Fruit fly (Drosophila melanogaster) whole organism, wandering third instar larva: Measurements from ENCODE around the gene CG9626.

ENCODE experiments used
- CG32264 ChIP-seq: fragments of 200-800 bp; sonication (Bioruptor generic); optimal IDR thresholded peaks from 2 replicates; lab custom pipeline; 2016; ENCODE audit warnings: missing biosample characterization, missing genetic modification characterization
- CrebA ChIP-seq: fragments of 200-800 bp; sonication (Bioruptor generic); optimal IDR thresholded peaks from 2 replicates; lab custom pipeline; 2016; ENCODE audit warnings: missing biosample characterization, mild to moderate bottlenecking, missing genetic modification characterization, borderline replicate concordance
- Dfd ChIP-seq: fragments of >200 bp; optimal IDR thresholded peaks from 2 replicates; lab custom pipeline; 2017; ENCODE audit warnings: missing biosample characterization, missing genetic modification characterization
- Dif ChIP-seq: fragments of 200-275, 200-300 bp; sonication (Bioruptor generic); optimal IDR thresholded peaks from 2 replicates; lab custom pipeline; 2018; ENCODE audit warnings: missing biosample characterization, missing genetic modification characterization; ENCODE audit not compliant: partially characterized antibody
- GATAd ChIP-seq: sonication (Bioruptor generic); optimal IDR thresholded peaks from 2 replicates; lab custom pipeline; 2016; ENCODE audit warnings: missing biosample characterization, missing genetic modification characterization
- HLH106 ChIP-seq: fragments of 200-800 bp; optimal IDR thresholded peaks from 3 replicates; lab custom pipeline; 2019; ENCODE audit warnings: missing biosample characterization, mild to moderate bottlenecking, missing genetic modification characterization, moderate library complexity
- Hr78 ChIP-seq: fragments of >200 bp; optimal IDR thresholded peaks from 2 replicates; lab custom pipeline; 2017; ENCODE audit warnings: missing biosample characterization, missing genetic modification characterization
- Hr83 ChIP-seq: fragments of 200-300 bp; sonication (Bioruptor generic); optimal IDR thresholded peaks from 2 replicates; lab custom pipeline; 2016; ENCODE audit warnings: missing biosample characterization, mild to moderate bottlenecking, missing genetic modification characterization, moderate library complexity; ENCODE audit not compliant: poor library complexity, severe bottlenecking
- Jra ChIP-seq: sonication (Bioruptor generic); optimal IDR thresholded peaks from 2 replicates; lab custom pipeline; 2016; ENCODE audit warnings: missing biosample characterization, missing genetic modification characterization
- Mio ChIP-seq: sonication (Bioruptor generic); optimal IDR thresholded peaks from 2 replicates; lab custom pipeline; 2016; ENCODE audit warnings: missing biosample characterization, missing genetic modification characterization
- Myc ChIP-seq: fragments of >200 bp; optimal IDR thresholded peaks from 2 replicates; lab custom pipeline; 2017
- OdsH ChIP-seq: fragments of 200-800 bp; sonication (Bioruptor generic); optimal IDR thresholded peaks from 2 replicates; lab custom pipeline; 2016; ENCODE audit warnings: missing biosample characterization, mild to moderate bottlenecking, missing genetic modification characterization
- Rel ChIP-seq, 2 experiments: fragments of 200-800 bp; sonication (Bioruptor generic) in 1 of 2; optimal IDR thresholded peaks; 2 replicates in 1 of 2; 3 replicates in 1 of 2; lab custom pipeline; 2016 to 2019; ENCODE audit warnings: mild to moderate bottlenecking in 2 of 2, missing biosample characterization in 2 of 2, missing genetic modification characterization in 2 of 2, moderate library complexity in 1 of 2
- Sp1 ChIP-seq: fragments of 200-800 bp; sonication (Bioruptor generic); optimal IDR thresholded peaks from 3 replicates; lab custom pipeline; 2019; ENCODE audit warnings: missing biosample characterization, mild to moderate bottlenecking, missing genetic modification characterization, moderate library complexity
- Vsx2 ChIP-seq: fragments of 200-300, 225-300 bp; sonication (Bioruptor generic); optimal IDR thresholded peaks from 2 replicates; lab custom pipeline; 2018; ENCODE audit warnings: missing biosample characterization, missing genetic modification characterization; ENCODE audit not compliant: partially characterized antibody
- br ChIP-seq: fragments of 200-800 bp; sonication (Bioruptor generic); optimal IDR thresholded peaks from 2 replicates; lab custom pipeline; 2016; ENCODE audit warnings: missing biosample characterization, missing genetic modification characterization
- dmrt93B ChIP-seq: fragments of 200-800 bp; sonication (Bioruptor generic); optimal IDR thresholded peaks from 2 replicates; lab custom pipeline; 2018; ENCODE audit warnings: missing biosample characterization, mild to moderate bottlenecking, missing genetic modification characterization
- dsf ChIP-seq: sonication (Bioruptor generic); optimal IDR thresholded peaks from 2 replicates; lab custom pipeline; 2016; ENCODE audit warnings: missing biosample characterization, missing genetic modification characterization, borderline replicate concordance
- ey ChIP-seq: fragments of 200-800 bp; sonication (Bioruptor generic); optimal IDR thresholded peaks from 2 replicates; lab custom pipeline; 2016; ENCODE audit warnings: missing biosample characterization, missing genetic modification characterization
- foxo ChIP-seq, 2 experiments: fragments of 200-800 bp; sonication (Bioruptor generic); optimal IDR thresholded peaks; 2 replicates in 1 of 2; 3 replicates in 1 of 2; lab custom pipeline; 2016 to 2017; ENCODE audit warnings: missing biosample characterization in 2 of 2, missing genetic modification characterization in 2 of 2
- fru ChIP-seq: fragments of 200-800 bp; sonication (Bioruptor generic); optimal IDR thresholded peaks from 3 replicates; lab custom pipeline; 2016; ENCODE audit warnings: missing biosample characterization, mild to moderate bottlenecking, missing genetic modification characterization
- h ChIP-seq: fragments of 200-800 bp; sonication (Bioruptor generic); optimal IDR thresholded peaks from 3 replicates; lab custom pipeline; 2016; ENCODE audit warnings: missing biosample characterization, mild to moderate bottlenecking, missing genetic modification characterization
- jim ChIP-seq: fragments of 175-275, 200-325 bp; sonication (Bioruptor generic); optimal IDR thresholded peaks from 2 replicates; lab custom pipeline; 2016; ENCODE audit warnings: missing biosample characterization, mild to moderate bottlenecking, missing genetic modification characterization
- psq ChIP-seq: fragments of 200-800 bp; sonication (Bioruptor generic); optimal IDR thresholded peaks from 3 replicates; lab custom pipeline; 2017; ENCODE audit warnings: missing biosample characterization, mild to moderate bottlenecking, missing genetic modification characterization, moderate library complexity
- rgr ChIP-seq: fragments of 200-800 bp; sonication (Bioruptor generic); optimal IDR thresholded peaks from 3 replicates; lab custom pipeline; 2016; ENCODE audit warnings: missing biosample characterization, mild to moderate bottlenecking, missing genetic modification characterization
- sv ChIP-seq: fragments of 200-800 bp; sonication (Bioruptor generic); optimal IDR thresholded peaks from 3 replicates; lab custom pipeline; 2016; ENCODE audit warnings: missing biosample characterization, missing genetic modification characterization
- tai ChIP-seq: sonication (Bioruptor generic); optimal IDR thresholded peaks from 2 replicates; lab custom pipeline; 2016; ENCODE audit warnings: missing biosample characterization, missing genetic modification characterization
- usp ChIP-seq: fragments of >200 bp; optimal IDR thresholded peaks from 2 replicates; lab custom pipeline; 2017; ENCODE audit warnings: missing biosample characterization, missing genetic modification characterization
- woc ChIP-seq: sonication (Bioruptor generic); optimal IDR thresholded peaks from 2 replicates; lab custom pipeline; 2016; ENCODE audit warnings: missing biosample characterization, mild to moderate bottlenecking, missing genetic modification characterization

The CG9626 gene

dm6 chr3R:8279970-8280369, 20.8 kb downstream of the CG9626 start:
- TF ChIP-seq usp = no peak
- no peak for TF ChIP-seq Rel (GFP tag; optimal IDR thresholded peaks at IDR 0.05; lab: Kevin White, UChicago)
- TF ChIP-seq Rel (tag; optimal IDR thresholded peaks at IDR 0.05; lab: Kevin White, UChicago) = peak; percentile 38
- TF ChIP-seq foxo (GFP tag; optimal IDR thresholded peaks at IDR 0.05; lab: Kevin White, UChicago) = peak in 1 of 2 experiments; percentile 22
- TF ChIP-seq Dif = peak; percentile 20
- TF ChIP-seq Sp1 (GFP tag; lab: Kevin White, UChicago) = peak; percentile 19
- TF ChIP-seq HLH106 (tag; lab: Kevin White, UChicago) = peak; percentile 43

- no peak for TF ChIP-seq ey
- TF ChIP-seq Vsx2 (GFP tag; lab: Kevin White, UChicago) = peak; percentile 60
- no peak for TF ChIP-seq dmrt93B (GFP tag; lab: Kevin White, UChicago)
- TF ChIP-seq fru (GFP tag; lab: Kevin White, UChicago) = no peak
These were observed 23.1 kb downstream of the CG9626 start, which contains the start of gene ato for dm6 chr3R:8277494-8278293. Gene ato (plus strand): TSS chr3R:8278052.

- TF ChIP-seq CrebA (GFP tag; lab: Kevin White, UChicago) = no peak
- no peak for TF ChIP-seq br (GFP tag; lab: Kevin White, UChicago)
- no peak for TF ChIP-seq Hr78 (GFP tag; lab: Kevin White, UChicago)
- TF ChIP-seq Myc (lab: Kevin White, UChicago) = no peak
- TF ChIP-seq Rel (GFP tag; optimal IDR thresholded peaks at IDR 0.05; lab: Kevin White, UChicago) = no peak
- TF ChIP-seq Rel (tag; optimal IDR thresholded peaks at IDR 0.05; lab: Kevin White, UChicago) = no peak
These were observed 25.7 kb downstream of the CG9626 start for dm6 chr3R:8275031-8275430.

- peak; percentile 10 for TF ChIP-seq Sp1 (GFP tag; lab: Kevin White, UChicago)
- TF ChIP-seq HLH106 (tag; lab: Kevin White, UChicago) = peak; percentile 62
- TF ChIP-seq Rel (GFP tag; optimal IDR thresholded peaks at IDR 0.05; lab: Kevin White, UChicago) = no peak
- peak; percentile 23 for TF ChIP-seq Rel (tag; optimal IDR thresholded peaks at IDR 0.05; lab: Kevin White, UChicago)
- peak; percentile 63 for TF ChIP-seq rgr (GFP tag; lab: Kevin White, UChicago)
- no peak for TF ChIP-seq tai (GFP tag; lab: Kevin White, UChicago)
- peak in 1 of 2 experiments; percentile 69 for TF ChIP-seq foxo (GFP tag; optimal IDR thresholded peaks at IDR 0.05; lab: Kevin White, UChicago)
- TF ChIP-seq dsf (GFP tag; lab: Kevin White, UChicago) = no peak
- TF ChIP-seq woc (GFP tag; lab: Kevin White, UChicago) = no peak
- peak; percentile 70 for TF ChIP-seq fru (GFP tag; lab: Kevin White, UChicago)
- TF ChIP-seq OdsH (GFP tag; lab: Kevin White, UChicago) = peak; percentile 60
- peak; percentile 79 for TF ChIP-seq h (GFP tag; lab: Kevin White, UChicago)
- TF ChIP-seq psq (GFP tag; lab: Kevin White, UChicago) = peak; percentile 56
- peak; percentile 65 for TF ChIP-seq ey
- peak; percentile 71 for TF ChIP-seq br (GFP tag; lab: Kevin White, UChicago)
These were observed 28.1 kb downstream of the CG9626 start for dm6 chr3R:8272573-8273165.

- TF ChIP-seq Dif (peak; percentile 13), Myc (lab: Kevin White, UChicago) (peak; percentile 55), tai (GFP tag; lab: Kevin White, UChicago) (no peak)
These were observed 31.0 kb downstream of the CG9626 start, which contains the start of gene CG9630 for dm6 chr3R:8269740-8270139. Gene CG9630 (minus strand): TSS chr3R:8269896.

dm6 chr3R:8264302-8265080, 36.3 kb downstream of the CG9626 start, which contains the start of the genes RPA1 and Mcm2:
Gene RPA1 (minus strand): TSS chr3R:8264451.
Gene Mcm2 (plus strand): TSS chr3R:8264970.
- TF ChIP-seq CG32264 = no peak
- no peak for TF ChIP-seq CrebA (GFP tag; lab: Kevin White, UChicago)
- peak; percentile 1 for TF ChIP-seq Mio (GFP tag; lab: Kevin White, UChicago)
- peak; percentile 49 for TF ChIP-seq br (GFP tag; lab: Kevin White, UChicago)
- TF ChIP-seq dmrt93B (GFP tag; lab: Kevin White, UChicago) = peak; percentile 83
- TF ChIP-seq jim (GFP tag; lab: Kevin White, UChicago) = peak; percentile 76
- peak; percentile 74 for TF ChIP-seq rgr (GFP tag; lab: Kevin White, UChicago)
- TF ChIP-seq foxo (GFP tag; optimal IDR thresholded peaks at IDR 0.05; lab: Kevin White, UChicago) = peak in 1 of 2 experiments; percentile 89
- TF ChIP-seq Hr83 (GFP tag; lab: Kevin White, UChicago) = peak; percentile 73
- no peak for TF ChIP-seq Dfd (GFP tag; lab: Kevin White, UChicago)
- TF ChIP-seq Myc (lab: Kevin White, UChicago) = no peak
- TF ChIP-seq Rel (GFP tag; optimal IDR thresholded peaks at IDR 0.05; lab: Kevin White, UChicago) = no peak
- TF ChIP-seq Rel (tag; optimal IDR thresholded peaks at IDR 0.05; lab: Kevin White, UChicago) = peak; percentile 19
- TF ChIP-seq psq (GFP tag; lab: Kevin White, UChicago) = peak; percentile 77
- TF ChIP-seq woc (GFP tag; lab: Kevin White, UChicago) = peak; percentile 81
- TF ChIP-seq tai (GFP tag; lab: Kevin White, UChicago) = no peak
- peak; percentile 55 for TF ChIP-seq sv (GFP tag; lab: Kevin White, UChicago)
- peak; percentile 74 for TF ChIP-seq fru (GFP tag; lab: Kevin White, UChicago)
- peak; percentile 69 for TF ChIP-seq ey
- TF ChIP-seq Dif = no peak
- TF ChIP-seq HLH106 (tag; lab: Kevin White, UChicago) = peak; percentile 87
- peak; percentile 73 for TF ChIP-seq OdsH (GFP tag; lab: Kevin White, UChicago)
- TF ChIP-seq dsf (GFP tag; lab: Kevin White, UChicago) = peak; percentile 39
- peak; percentile 8 for TF ChIP-seq GATAd (GFP tag; lab: Kevin White, UChicago)
- TF ChIP-seq Sp1 (GFP tag; lab: Kevin White, UChicago) = peak; percentile 84
- TF ChIP-seq Jra = no peak
